Fruit fly (Drosophila melanogaster): Measurements from ENCODE around the gene Gr93b.

The Gr93b gene

dm6 chr3R:21859509-21859908, 15.9 kb upstream of the Gr93b start (continued):
- no peak for TF ChIP-seq CG15269 (tag; optimal IDR thresholded peaks at IDR 0.05)
- peak; percentile 13 for TF ChIP-seq CG12659 (GFP tag; optimal IDR thresholded peaks at IDR 0.05)
- no peak for TF ChIP-seq usp (GFP tag; optimal IDR thresholded peaks at IDR 0.05)
- peak; percentile 62 for TF ChIP-seq PHDP (tag; optimal IDR thresholded peaks at IDR 0.05)
- peak; percentile 32 for TF ChIP-seq CG1602 (GFP tag; optimal IDR thresholded peaks at IDR 0.05)
- no peak for TF ChIP-seq CG10565 (GFP tag; optimal IDR thresholded peaks at IDR 0.05)
- TF ChIP-seq CG13624 (GFP tag; optimal IDR thresholded peaks at IDR 0.05) = no peak
- no peak for TF ChIP-seq MESR4 (GFP tag; optimal IDR thresholded peaks at IDR 0.05)
- TF ChIP-seq CG8924 (tag; optimal IDR thresholded peaks at IDR 0.05) = peak; percentile 43
- no peak for TF ChIP-seq CG31224 (GFP tag; IDR thresholded peaks at IDR 0.05)
- no peak for TF ChIP-seq Doc3 (GFP tag; IDR thresholded peaks at IDR 0.05; ENCODE audit: partially characterized antibody)
- no peak for TF ChIP-seq CHES-1-like (GFP tag; optimal IDR thresholded peaks at IDR 0.05)
- no peak for TF ChIP-seq pan (optimal IDR thresholded peaks at IDR 0.05)
- no peak for TF ChIP-seq pan (GFP tag; optimal IDR thresholded peaks at IDR 0.05 in 1 of 2, IDR thresholded peaks at IDR 0.05 in 1 of 2)
- TF ChIP-seq Ptx1 (GFP tag; IDR thresholded peaks at IDR 0.05) = peak; percentile 42; the same call in 1 of the 2 replicates
- TF ChIP-seq stwl (tag; optimal IDR thresholded peaks at IDR 0.05) = peak; percentile 14
- TF ChIP-seq Lpt (GFP tag; optimal IDR thresholded peaks at IDR 0.05) = no peak
- TF ChIP-seq CG10959 (GFP tag; IDR thresholded peaks at IDR 0.05) = peak; percentile 36
- TF ChIP-seq NFAT (GFP tag; IDR thresholded peaks at IDR 0.05) = no peak
- no peak for TF ChIP-seq CG6791 (GFP tag; IDR thresholded peaks at IDR 0.05; ENCODE audit: partially characterized antibody)
- TF ChIP-seq Hey (tag; optimal IDR thresholded peaks at IDR 0.05) = no peak
- peak; percentile 71 for TF ChIP-seq sens-2 (GFP tag; IDR thresholded peaks at IDR 0.05)
- peak; percentile 1 for TF ChIP-seq ind (GFP tag; optimal IDR thresholded peaks at IDR 0.05)
- peak; percentile 20 for TF ChIP-seq CG10654 (GFP tag; optimal IDR thresholded peaks at IDR 0.05)
- peak; percentile 44 for TF ChIP-seq Med (GFP tag)
- no peak for TF ChIP-seq CG1233 (GFP tag; optimal IDR thresholded peaks at IDR 0.05)
- peak; percentile 47 for TF ChIP-seq zen (tag; optimal IDR thresholded peaks at IDR 0.05)
- no peak for TF ChIP-seq fru (optimal IDR thresholded peaks at IDR 0.05)
- TF ChIP-seq Atf-2 (GFP tag; optimal IDR thresholded peaks at IDR 0.05) = peak; percentile 39
- TF ChIP-seq Xrp1 (GFP tag; IDR thresholded peaks at IDR 0.05) = peak; percentile 76
- TF ChIP-seq CG6683 (GFP tag; optimal IDR thresholded peaks at IDR 0.05) = no peak
- no peak for TF ChIP-seq CG9215 (GFP tag; IDR thresholded peaks at IDR 0.05)
- no peak for TF ChIP-seq CG11456 (GFP tag; IDR thresholded peaks at IDR 0.05)
- no peak for TF ChIP-seq Hmx (GFP tag; optimal IDR thresholded peaks at IDR 0.05)
- no peak for TF ChIP-seq CG14965 (GFP tag; optimal IDR thresholded peaks at IDR 0.05; ENCODE audit: borderline replicate concordance)
- TF ChIP-seq BEAF-32 (GFP tag; optimal IDR thresholded peaks at IDR 0.05) = no peak
- TF ChIP-seq dmrt11E (tag; optimal IDR thresholded peaks at IDR 0.05) = peak; percentile 85
- TF ChIP-seq ap (GFP tag; IDR thresholded peaks at IDR 0.05) = no peak
- no peak for TF ChIP-seq Rx (GFP tag; IDR thresholded peaks at IDR 0.05)
- no peak for TF ChIP-seq Fer3 (tag; optimal IDR thresholded peaks at IDR 0.05)
- TF ChIP-seq dpn (GFP tag; optimal IDR thresholded peaks at IDR 0.05) = peak; percentile 7 to 46
- TF ChIP-seq eyg (GFP tag; optimal IDR thresholded peaks at IDR 0.05) = no peak
- TF ChIP-seq CG7963 (GFP tag; IDR thresholded peaks at IDR 0.05; ENCODE audit: partially characterized antibody) = no peak
- no peak for TF ChIP-seq ro (GFP tag; IDR thresholded peaks at IDR 0.05)
- TF ChIP-seq Taf1 (GFP tag; IDR thresholded peaks at IDR 0.05) = no peak
- TF ChIP-seq grau (tag; optimal IDR thresholded peaks at IDR 0.05) = peak; percentile 57
- no peak for TF ChIP-seq CG14014 (GFP tag; IDR thresholded peaks at IDR 0.05)
- TF ChIP-seq Bteb2 (GFP tag; optimal IDR thresholded peaks at IDR 0.05) = no peak
- TF ChIP-seq Poxn (GFP tag; IDR thresholded peaks at IDR 0.05) = no peak
- no peak for TF ChIP-seq C15 (GFP tag; IDR thresholded peaks at IDR 0.05)
- no peak for TF ChIP-seq Kr (GFP tag; optimal IDR thresholded peaks at IDR 0.05)
- no peak for TF ChIP-seq HLH4C (GFP tag; IDR thresholded peaks at IDR 0.05; ENCODE audit: partially characterized antibody)
